Worm (Caenorhabditis elegans) whole organism, midembryonic: ENCODE results near the gene C02G6.3.

Source experiments
- cog-1 ChIP-seq: sonication (generic microtip); optimal IDR thresholded peaks from 2 replicates; lab custom pipeline; 2016; ENCODE audit warnings: missing genetic modification characterization, missing compliant biosample characterization
- flt-1 ChIP-seq: fragments of 200-800 bp; sonication (Bioruptor generic); IDR thresholded peaks from 2 replicates; pipeline ENCODE4 v1.3.6; 2022; ENCODE audit warnings: missing genetic modification characterization, missing compliant biosample characterization
- med-1 ChIP-seq: sonication (generic microtip); optimal IDR thresholded peaks from 2 replicates; lab custom pipeline; 2017; ENCODE audit warnings: missing genetic modification characterization, mild to moderate bottlenecking, missing compliant biosample characterization, antibody characterized with exemption, missing genetic modification reagents; ENCODE audit not compliant: insufficient read depth
- ref-1 ChIP-seq: fragments of 200-800 bp; sonication (Bioruptor generic); conservative IDR thresholded peaks from 2 replicates; pipeline ENCODE4 v1.3.6; 2022; ENCODE audit warnings: missing genetic modification reagents, missing genetic modification characterization, missing compliant biosample characterization
- tab-1 ChIP-seq: fragments of 200-800 bp; sonication (Bioruptor generic); IDR thresholded peaks from 2 replicates; pipeline ENCODE4 v1.3.6; 2022; ENCODE audit warnings: missing genetic modification characterization, missing compliant biosample characterization

ce11 chrV:5916862-5917261, 36.7 kb downstream of the C02G6.3 start:
- no peak for TF ChIP-seq med-1 (GFP tag; lab: Kevin White, UChicago)
- no peak for TF ChIP-seq tab-1 (GFP tag; lab: Robert Waterston, UW)
- no peak for TF ChIP-seq ref-1 (GFP tag; lab: Robert Waterston, UW)
- no peak for TF ChIP-seq flt-1
- no peak for TF ChIP-seq cog-1 (tag; lab: Kevin White, UChicago)
